ENCODE assay signal across 1 fruit fly cellular context in the genomic region with DNA sequence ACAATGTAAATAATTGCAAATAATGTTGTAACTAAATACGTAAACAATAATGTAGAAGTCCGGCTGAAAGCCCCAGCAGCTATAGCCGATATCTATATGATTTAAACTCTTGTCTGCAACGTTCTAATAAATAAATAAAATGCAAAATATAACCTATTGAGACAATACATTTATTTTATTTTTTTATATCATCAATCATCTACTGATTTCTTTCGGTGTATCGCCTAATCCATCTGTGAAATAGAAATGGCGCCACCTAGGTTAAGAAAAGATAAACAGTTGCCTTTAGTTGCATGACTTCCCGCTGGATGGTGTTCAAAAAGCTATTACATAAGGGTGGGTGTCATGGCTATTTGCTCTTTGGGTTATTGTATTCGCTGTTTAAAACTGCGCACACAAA.
TF ChIP-seq lines count a peak whose summit lies in the region.

No protein-coding gene starts in this region.

TF ChIP-seq in whole organism, embryonic, 481 proteins besides CTCF, POLR2A, EP300 and RAD21 (continued from another document):
- TF ChIP-seq CG12659 (GFP tag; optimal IDR thresholded peaks at IDR 0.05; lab: Kevin White, UChicago) (peak; percentile 97), CG17829 (tag; optimal IDR thresholded peaks at IDR 0.05; lab: Kevin White, UChicago) (peak; percentile 97), CG6254 (GFP tag; optimal IDR thresholded peaks at IDR 0.05; lab: Kevin White, UChicago) (peak; percentile 94)
TF ChIP-seq in whole organism, embryonic: peak in this region for 432.
